Fruit fly (Drosophila melanogaster): Measurements from ENCODE around the gene bdl.

bdl gene

DNA sequence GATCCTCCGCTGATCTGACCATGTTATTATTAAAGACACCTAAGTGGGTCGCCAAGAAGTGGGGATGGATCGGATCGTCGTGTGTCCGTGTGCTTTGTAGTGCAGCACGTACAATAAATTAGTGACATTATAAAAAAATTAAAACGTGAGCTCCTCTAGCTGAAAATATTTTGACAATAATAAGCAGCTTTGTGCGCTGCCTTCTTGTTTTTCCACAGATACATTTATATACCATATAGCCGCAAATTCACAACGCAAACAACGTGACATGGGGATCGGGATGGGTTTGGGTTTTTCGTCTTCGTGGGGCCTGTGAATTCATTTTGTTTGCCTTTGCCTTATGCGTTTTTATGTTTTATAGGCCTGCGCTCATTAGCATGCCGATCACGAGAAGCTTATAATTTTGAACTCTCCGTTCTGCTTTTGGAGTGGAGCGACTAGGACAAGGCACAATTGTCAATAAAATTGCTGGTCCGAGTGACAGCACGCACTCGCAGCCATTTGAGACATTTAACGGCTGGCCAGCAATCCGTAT, 41.5 kb downstream of the bdl start:
- TF ChIP-seq noc (tag; optimal IDR thresholded peaks at IDR 0.05), result no peak

dm6 chr2L:4366652-4367051, 42.3 kb downstream of the bdl start:
- no peak for TF ChIP-seq noc (tag; optimal IDR thresholded peaks at IDR 0.05)

DNA sequence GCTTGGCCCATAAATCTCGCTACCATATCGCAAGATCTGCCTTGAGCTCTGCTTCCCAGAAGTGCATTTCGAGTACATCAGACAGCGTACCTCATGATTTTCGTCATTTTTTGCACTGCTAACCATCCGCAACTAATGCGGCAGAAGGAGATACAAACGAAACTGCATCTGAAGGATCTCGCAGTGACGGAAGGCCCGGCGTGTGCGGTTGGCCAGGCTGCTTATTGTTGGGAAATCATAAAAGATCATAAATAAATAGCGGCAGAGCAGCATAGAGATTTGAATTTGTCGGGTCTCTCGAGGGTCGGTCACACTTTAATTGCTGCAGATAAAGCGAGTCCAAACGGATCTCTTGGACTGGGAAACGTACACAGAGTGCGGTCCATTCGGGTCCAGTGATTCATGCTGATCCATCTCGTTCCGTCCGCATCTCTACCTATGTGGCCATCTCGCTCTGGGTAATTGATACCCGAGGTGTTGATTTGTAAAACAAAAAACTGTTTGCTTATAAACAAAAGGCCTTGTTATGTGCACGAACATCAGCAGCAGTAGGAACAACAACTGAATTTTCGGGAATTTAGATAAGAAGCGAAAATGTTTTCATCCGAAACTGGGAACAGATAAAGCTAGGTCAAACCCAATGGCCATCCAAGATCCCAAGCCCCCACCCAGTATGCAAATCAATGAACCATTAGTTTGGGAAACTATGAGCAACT, 44.4 kb downstream of the bdl start:
- TF ChIP-seq noc (tag; optimal IDR thresholded peaks at IDR 0.05), result no peak

DNA sequence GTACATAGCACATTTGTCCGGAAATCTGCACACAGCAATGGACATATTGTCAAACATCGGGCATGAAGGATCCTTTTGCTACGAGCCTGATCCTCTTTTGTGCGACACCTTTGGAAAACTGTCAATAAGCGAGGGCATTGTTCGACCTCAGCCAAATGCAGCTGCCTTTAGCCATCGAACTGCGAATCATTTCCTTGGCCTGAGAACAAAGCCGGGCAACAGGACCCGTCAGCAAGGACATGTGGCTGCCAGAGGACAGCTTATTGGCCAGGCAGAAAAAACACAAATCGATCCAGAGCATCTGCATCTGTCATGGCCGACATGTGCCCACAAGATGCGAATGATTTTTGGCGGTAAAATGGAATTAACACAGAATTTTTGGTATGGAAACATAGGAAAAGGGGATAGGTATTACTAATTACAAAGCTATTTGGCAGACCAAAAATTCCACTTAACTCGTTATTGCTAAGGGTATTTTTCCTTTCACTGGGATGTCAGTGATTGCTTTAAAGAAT, 45.7 kb downstream of the bdl start:
- TF ChIP-seq noc (tag; optimal IDR thresholded peaks at IDR 0.05), result no peak

DNA sequence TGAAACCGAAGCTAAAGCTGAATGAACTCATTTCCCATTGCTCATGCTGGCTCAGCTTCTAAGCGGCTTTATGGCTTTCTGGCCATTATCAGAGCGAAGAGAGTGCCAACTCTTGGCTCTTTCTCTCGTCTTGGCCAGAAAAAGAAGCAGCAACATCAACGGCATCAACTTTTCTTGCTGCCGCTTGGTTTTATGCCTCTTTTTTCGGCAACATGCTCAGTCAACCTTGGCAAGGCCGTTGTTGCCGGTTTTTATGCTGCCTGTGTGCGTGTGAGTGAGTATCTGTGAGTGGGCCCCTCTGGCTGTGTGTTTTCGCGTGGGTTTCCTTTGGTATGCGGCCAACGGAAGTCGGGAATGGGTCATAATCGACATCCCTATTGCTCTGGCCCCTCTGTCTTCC, 46.2 kb downstream of the bdl start:
- TF ChIP-seq noc (tag; optimal IDR thresholded peaks at IDR 0.05), result no peak

dm6 chr2L:4371516-4372136, 47.3 kb downstream of the bdl start:
- no peak for TF ChIP-seq noc (tag; optimal IDR thresholded peaks at IDR 0.05)

- TF ChIP-seq noc (tag; optimal IDR thresholded peaks at IDR 0.05), result no peak
Measured at dm6 chr2L:4372802-4373570, 48.6 kb downstream of the bdl start.

DNA sequence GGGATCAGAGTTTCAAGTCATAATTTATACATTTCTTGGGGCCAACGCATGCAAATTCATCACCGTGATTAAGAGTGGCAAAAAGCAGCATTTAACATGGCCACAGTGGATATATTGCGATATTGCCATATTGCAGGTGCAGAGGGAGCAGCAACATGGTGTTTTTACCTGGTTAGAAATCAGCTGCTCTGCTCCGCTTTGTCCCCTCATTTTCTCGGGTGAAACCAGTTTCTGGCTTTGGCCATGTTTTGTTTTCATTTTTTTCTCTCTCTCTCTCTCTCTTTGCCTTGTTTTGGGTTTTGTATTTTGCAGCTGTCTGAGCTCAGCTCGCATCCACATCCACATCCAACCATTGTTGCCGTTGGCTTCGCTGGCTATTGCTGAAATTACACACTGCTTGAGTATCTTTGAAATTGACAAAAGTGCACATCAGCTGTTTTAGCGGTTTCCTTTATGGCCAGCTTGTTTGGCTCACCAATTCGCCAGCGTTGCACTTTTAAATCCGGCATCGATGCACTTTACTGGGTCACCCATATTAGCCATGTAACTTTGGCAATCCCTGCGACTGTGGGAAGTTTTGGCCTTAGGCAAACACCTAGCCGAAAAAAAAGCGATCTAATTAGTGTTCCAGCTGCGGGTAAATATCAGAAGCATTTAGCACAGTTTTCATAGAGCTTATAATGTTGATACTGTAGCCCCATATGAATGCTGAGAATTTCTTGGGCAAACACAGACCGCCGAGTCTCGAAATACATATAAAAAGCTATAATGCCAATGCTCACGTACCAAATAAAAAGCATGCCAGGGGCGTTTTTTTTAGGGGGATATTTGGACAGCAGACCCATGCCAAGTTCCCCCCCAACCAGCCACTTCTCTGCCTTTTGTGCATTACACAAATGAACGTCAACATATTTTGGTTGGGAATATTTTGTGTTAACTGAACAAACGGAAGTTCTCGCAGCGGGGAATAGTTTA, 51.0 kb downstream of the bdl start:
- no peak for TF ChIP-seq noc (tag; optimal IDR thresholded peaks at IDR 0.05)

- no peak for TF ChIP-seq noc (tag; optimal IDR thresholded peaks at IDR 0.05)
Measured at dm6 chr2L:4377747-4378146, 53.4 kb downstream of the bdl start.

DNA sequence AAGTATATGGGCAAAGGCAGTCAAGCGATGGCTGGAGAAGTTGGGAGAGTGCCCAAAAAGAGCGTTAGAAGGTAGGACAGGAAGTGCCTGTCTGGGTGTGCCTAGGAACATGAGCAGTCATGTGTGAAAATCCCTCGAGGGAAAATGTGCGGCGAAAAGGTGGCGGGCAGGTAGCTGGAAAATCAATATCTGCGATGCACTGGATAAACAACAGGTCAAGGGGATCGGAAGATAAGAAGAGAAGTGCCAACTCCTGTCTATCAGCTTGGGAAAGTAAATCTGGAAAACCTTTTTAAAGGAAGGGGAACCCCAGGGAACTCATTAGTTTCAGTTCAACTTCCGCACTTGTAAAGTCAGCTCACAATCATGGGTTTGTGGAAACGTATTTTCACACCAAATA, 54.0 kb downstream of the bdl start:
- TF ChIP-seq noc (tag; optimal IDR thresholded peaks at IDR 0.05), result no peak

Measured in whole organism, larva.